Fruit fly (Drosophila melanogaster): ENCODE data around the gene Taf4.
A peak's percentile ranks its signal among the peaks of the same experiment; 100 is the strongest.

Taf4 gene

dm6 chr3L:16087323-16087816 is 25.6 kb upstream of the Taf4 start, which contains the start of gene Tasp1 (continued):
- TF ChIP-seq zen2 (GFP tag; IDR thresholded peaks at IDR 0.05; ENCODE audit: partially characterized antibody) = no peak
- peak; percentile 47 for TF ChIP-seq sug (tag; optimal IDR thresholded peaks at IDR 0.05)
- peak; percentile 42 for TF ChIP-seq Oli (tag; optimal IDR thresholded peaks at IDR 0.05)
- TF ChIP-seq exex (tag; optimal IDR thresholded peaks at IDR 0.05) = no peak
- TF ChIP-seq CG32767 (GFP tag; IDR thresholded peaks at IDR 0.05) = peak; percentile 52; the same call in 1 of the 2 replicates
- TF ChIP-seq pum (GFP tag; optimal IDR thresholded peaks at IDR 0.05) = no peak
- no peak for TF ChIP-seq br (optimal IDR thresholded peaks at IDR 0.05)
- no peak for TF ChIP-seq unc-4 (GFP tag; IDR thresholded peaks at IDR 0.05; ENCODE audit: partially characterized antibody)
- no peak for TF ChIP-seq nerfin-1 (tag; optimal IDR thresholded peaks at IDR 0.05)
- TF ChIP-seq gem (tag; optimal IDR thresholded peaks at IDR 0.05) = no peak
- peak; percentile 9 for TF ChIP-seq Max (GFP tag; optimal IDR thresholded peaks at IDR 0.05)
- peak; percentile 31 for TF ChIP-seq CG6683 (GFP tag; optimal IDR thresholded peaks at IDR 0.05)
- TF ChIP-seq Hr39 (optimal IDR thresholded peaks at IDR 0.05) = no peak
- peak; percentile 59 for TF ChIP-seq H2.0 (GFP tag; IDR thresholded peaks at IDR 0.05)
- peak; percentile 75 for TF ChIP-seq PHDP (tag; optimal IDR thresholded peaks at IDR 0.05)
- no peak for TF ChIP-seq disco-r (GFP tag; optimal IDR thresholded peaks at IDR 0.05)
- TF ChIP-seq dpn (GFP tag; optimal IDR thresholded peaks at IDR 0.05) = peak in 1 of 2 experiments; percentile 55
- TF ChIP-seq lbe (GFP tag; optimal IDR thresholded peaks at IDR 0.05) = no peak
- peak; percentile 11; the same call in 1 of the 2 replicates for TF ChIP-seq E2f2 (GFP tag; IDR thresholded peaks at IDR 0.05)
- TF ChIP-seq mirr (GFP tag; optimal IDR thresholded peaks at IDR 0.05) = no peak
- no peak for TF ChIP-seq sisA (GFP tag; IDR thresholded peaks at IDR 0.05)
- TF ChIP-seq MESR4 (GFP tag; optimal IDR thresholded peaks at IDR 0.05) = peak; percentile 82
- TF ChIP-seq dmrt11E (tag; optimal IDR thresholded peaks at IDR 0.05) = peak; percentile 70
- TF ChIP-seq Eip74EF (GFP tag; optimal IDR thresholded peaks at IDR 0.05) = no peak
- TF ChIP-seq CG17829 (tag; optimal IDR thresholded peaks at IDR 0.05) = peak; percentile 80
- no peak for TF ChIP-seq Atf3 (GFP tag; optimal IDR thresholded peaks at IDR 0.05)
- no peak for TF ChIP-seq oc (tag; optimal IDR thresholded peaks at IDR 0.05)
- no peak for TF ChIP-seq CG4854 (GFP tag; optimal IDR thresholded peaks at IDR 0.05)
- TF ChIP-seq CG4707 (GFP tag; optimal IDR thresholded peaks at IDR 0.05) = no peak
- TF ChIP-seq CG10565 (GFP tag; optimal IDR thresholded peaks at IDR 0.05) = no peak
- TF ChIP-seq bowl (GFP tag; IDR thresholded peaks at IDR 0.05) = no peak
- peak; percentile 5 for TF ChIP-seq CG17186 (GFP tag; optimal IDR thresholded peaks at IDR 0.05)
- no peak for TF ChIP-seq Tbp (GFP tag; optimal IDR thresholded peaks at IDR 0.05)
- TF ChIP-seq CG11085 (GFP tag; IDR thresholded peaks at IDR 0.05) = no peak; the same call in 1 of the 2 replicates
- TF ChIP-seq CG4730 (GFP tag; IDR thresholded peaks at IDR 0.05) = peak; percentile 61; the same call in 1 of the 2 replicates
- no peak for TF ChIP-seq gcm2 (GFP tag; optimal IDR thresholded peaks at IDR 0.05)
- TF ChIP-seq Hey (tag; optimal IDR thresholded peaks at IDR 0.05) = no peak
- TF ChIP-seq CG3847 (GFP tag; IDR thresholded peaks at IDR 0.05) = peak; percentile 56
- TF ChIP-seq CG15073 (GFP tag; optimal IDR thresholded peaks at IDR 0.05) = no peak
- no peak for TF ChIP-seq usp (GFP tag; optimal IDR thresholded peaks at IDR 0.05)
- peak in 1 of 2 experiments; percentile 49 for TF ChIP-seq Pdp1 (GFP tag; optimal IDR thresholded peaks at IDR 0.05)
- TF ChIP-seq Sox100B (GFP tag; optimal IDR thresholded peaks at IDR 0.05) = peak; percentile 54
- TF ChIP-seq CG10209 (GFP tag; optimal IDR thresholded peaks at IDR 0.05) = peak; percentile 34
- no peak for TF ChIP-seq pan (optimal IDR thresholded peaks at IDR 0.05)
- TF ChIP-seq pan (GFP tag; optimal IDR thresholded peaks at IDR 0.05 in 1 of 2, IDR thresholded peaks at IDR 0.05 in 1 of 2) = peak in 1 of 2 experiments; percentile 87
- no peak for TF ChIP-seq CG10462 (GFP tag; optimal IDR thresholded peaks at IDR 0.05)
- no peak for TF ChIP-seq dan (GFP tag; IDR thresholded peaks at IDR 0.05)
- no peak for TF ChIP-seq Asciz (GFP tag; optimal IDR thresholded peaks at IDR 0.05)
- peak; percentile 58 for TF ChIP-seq az2 (GFP tag; optimal IDR thresholded peaks at IDR 0.05)
- TF ChIP-seq Vsx1 (GFP tag; optimal IDR thresholded peaks at IDR 0.05) = no peak
- TF ChIP-seq fru (optimal IDR thresholded peaks at IDR 0.05) = no peak
- peak; percentile 75 for TF ChIP-seq ttk (GFP tag; IDR thresholded peaks at IDR 0.05)

Measured in whole organism, embryonic.